Worm (Caenorhabditis elegans) whole organism, midembryonic: Measurements from ENCODE around the gene nxf-2.

Experiments
- T22C8.4 ChIP-seq: fragments of 200-800 bp; sonication (Bioruptor generic); IDR thresholded peaks from 2 replicates; pipeline ENCODE4 v1.3.6; 2022; ENCODE audit warnings: missing genetic modification characterization, missing compliant biosample characterization
- cog-1 ChIP-seq: sonication (generic microtip); optimal IDR thresholded peaks from 2 replicates; lab custom pipeline; 2016; ENCODE audit warnings: missing genetic modification characterization, missing compliant biosample characterization
- flt-1 ChIP-seq: fragments of 200-800 bp; sonication (Bioruptor generic); IDR thresholded peaks from 2 replicates; pipeline ENCODE4 v1.3.6; 2022; ENCODE audit warnings: missing genetic modification characterization, missing compliant biosample characterization
- klf-2 ChIP-seq: fragments of 200-800 bp; sonication (Bioruptor generic); conservative IDR thresholded peaks from 2 replicates; pipeline ENCODE4 v1.3.6; 2022; ENCODE audit warnings: missing genetic modification reagents, missing genetic modification characterization, missing compliant biosample characterization
- med-1 ChIP-seq: sonication (generic microtip); optimal IDR thresholded peaks from 2 replicates; lab custom pipeline; 2017; ENCODE audit warnings: missing genetic modification characterization, mild to moderate bottlenecking, missing compliant biosample characterization, antibody characterized with exemption, missing genetic modification reagents; ENCODE audit not compliant: insufficient read depth
- ref-1 ChIP-seq: fragments of 200-800 bp; sonication (Bioruptor generic); conservative IDR thresholded peaks from 2 replicates; pipeline ENCODE4 v1.3.6; 2022; ENCODE audit warnings: missing genetic modification reagents, missing genetic modification characterization, missing compliant biosample characterization
- tab-1 ChIP-seq: fragments of 200-800 bp; sonication (Bioruptor generic); IDR thresholded peaks from 2 replicates; pipeline ENCODE4 v1.3.6; 2022; ENCODE audit warnings: missing genetic modification characterization, missing compliant biosample characterization
- ztf-23 ChIP-seq: fragments of 200-800 bp; sonication (Bioruptor generic); IDR thresholded peaks from 2 replicates; pipeline ENCODE4 v1.3.6; 2022; ENCODE audit warnings: missing genetic modification reagents, missing genetic modification characterization, missing compliant biosample characterization
- ztf-29 ChIP-seq: fragments of 200-800 bp; sonication (Bioruptor generic); IDR thresholded peaks from 2 replicates; pipeline ENCODE4 v1.3.6; 2022; ENCODE audit warnings: missing genetic modification reagents, missing genetic modification characterization, missing compliant biosample characterization

- no peak for TF ChIP-seq med-1 (GFP tag; lab: Kevin White, UChicago)
- no peak for TF ChIP-seq ref-1
- TF ChIP-seq flt-1 (GFP tag; lab: Robert Waterston, UW) = no peak
- no peak for TF ChIP-seq ztf-23 (GFP tag; lab: Robert Waterston, UW)
- no peak for TF ChIP-seq tab-1 (GFP tag; lab: Robert Waterston, UW)
- TF ChIP-seq klf-2 (GFP tag; lab: Robert Waterston, UW) = no peak
- no peak for TF ChIP-seq T22C8.4 (GFP tag; lab: Robert Waterston, UW)
- TF ChIP-seq cog-1 (tag; lab: Kevin White, UChicago) = no peak
- no peak for TF ChIP-seq ztf-29 (GFP tag; lab: Robert Waterston, UW)
Measured at ce11 chrV:14391830-14392229, 25.8 kb downstream of the nxf-2 start, which contains the start of gene C15H11.10.
